Worm (Caenorhabditis elegans) whole organism, early embryonic: ENCODE measurements around the gene C55C3.4.

ENCODE experiments used
- B0310.2 ChIP-seq: sonication (generic microtip); optimal IDR thresholded peaks from 2 replicates; lab custom pipeline; 2016; ENCODE audit warnings: mild to moderate bottlenecking, missing genetic modification characterization, missing compliant biosample characterization
- F13C5.2 ChIP-seq: sonication (generic microtip); optimal IDR thresholded peaks from 2 replicates; lab custom pipeline; 2017; ENCODE audit warnings: mild to moderate bottlenecking, missing genetic modification characterization, inconsistent platforms, missing compliant biosample characterization
- aly-1 ChIP-seq: sonication (generic microtip); optimal IDR thresholded peaks from 2 replicates; lab custom pipeline; 2016; ENCODE audit warnings: missing genetic modification characterization, missing compliant biosample characterization
- ama-1 ChIP-seq: fragments of 150-350 bp; optimal IDR thresholded peaks from 2 replicates; lab custom pipeline; 2014
- ceh-13 ChIP-seq: fragments of 200-800 bp; sonication (Bioruptor generic); optimal IDR thresholded peaks from 2 replicates; lab custom pipeline; 2018; ENCODE audit warnings: mild to moderate bottlenecking, missing genetic modification characterization, missing compliant biosample characterization
- ceh-36 ChIP-seq: sonication (generic microtip); optimal IDR thresholded peaks from 2 replicates; lab custom pipeline; 2016; ENCODE audit warnings: missing genetic modification characterization, inconsistent platforms, missing compliant biosample characterization
- ets-7 ChIP-seq: sonication (generic microtip); optimal IDR thresholded peaks from 2 replicates; lab custom pipeline; 2016; ENCODE audit warnings: missing genotype, missing genetic modification characterization, missing compliant biosample characterization
- flt-1 ChIP-seq: fragments of 200-800 bp; sonication (Bioruptor generic); IDR thresholded peaks from 2 replicates; pipeline ENCODE4 v1.3.6; 2022; ENCODE audit warnings: missing genetic modification characterization, missing compliant biosample characterization
- hmbx-1 ChIP-seq: sonication (generic microtip); optimal IDR thresholded peaks from 2 replicates; lab custom pipeline; 2016; ENCODE audit warnings: mild to moderate bottlenecking, missing genetic modification characterization, missing compliant biosample characterization
- hmg-4 ChIP-seq: fragments of 200-800 bp; sonication (Bioruptor generic); optimal IDR thresholded peaks from 2 replicates; lab custom pipeline; 2018; ENCODE audit warnings: mild to moderate bottlenecking, missing genetic modification characterization, missing compliant biosample characterization
- hnd-1 ChIP-seq: sonication (generic microtip); optimal IDR thresholded peaks from 2 replicates; lab custom pipeline; 2016; ENCODE audit warnings: missing genetic modification characterization, missing compliant biosample characterization
- pes-1 ChIP-seq: fragments of 200-800 bp; sonication (Bioruptor generic); IDR thresholded peaks from 2 replicates; pipeline ENCODE4 v1.3.6; 2022; ENCODE audit warnings: missing genetic modification reagents, missing genetic modification characterization, missing compliant biosample characterization
- scrt-1 ChIP-seq: fragments of 200-800 bp; sonication (Bioruptor generic); IDR thresholded peaks from 2 replicates; pipeline ENCODE4 v1.3.6; 2022; ENCODE audit warnings: missing genetic modification characterization, missing compliant biosample characterization
- sea-1 ChIP-seq: fragments of 200-800 bp; sonication (Bioruptor generic); conservative IDR thresholded peaks from 2 replicates; pipeline ENCODE4 v1.3.6; 2022; ENCODE audit warnings: missing genetic modification characterization, missing compliant biosample characterization
- tbx-11 ChIP-seq: fragments of 200-800 bp; sonication (Bioruptor generic); IDR thresholded peaks from 2 replicates; pipeline ENCODE4 v1.3.6; 2022; ENCODE audit warnings: missing genetic modification characterization, missing compliant biosample characterization
- tbx-37 ChIP-seq: fragments of 200-800 bp; sonication (Bioruptor generic); conservative IDR thresholded peaks from 2 replicates; pipeline ENCODE4 v1.3.6; 2022; ENCODE audit warnings: missing genetic modification reagents, missing genetic modification characterization, missing compliant biosample characterization
- tra-4 ChIP-seq: sonication (generic microtip); optimal IDR thresholded peaks from 2 replicates; lab custom pipeline; 2017; ENCODE audit warnings: missing genetic modification characterization, missing compliant biosample characterization

The C55C3.4 gene

ce11 chrIV:5678044-5678443 is at the start of gene C55C3.4:
TSS of gene C55C3.4 (minus strand) at chrIV:5678144.
- TF ChIP-seq hmg-4 (GFP tag; lab: Kevin White, UChicago), result no peak
- no peak for TF ChIP-seq scrt-1
- no peak for TF ChIP-seq pes-1
- no peak for TF ChIP-seq tbx-37
- no peak for TF ChIP-seq F13C5.2 (tag; lab: Kevin White, UChicago)
- TF ChIP-seq ama-1 (lab: Kevin White, UChicago), result no peak
- no peak for TF ChIP-seq tbx-11 (GFP tag; lab: Robert Waterston, UW)
- no peak for TF ChIP-seq flt-1 (GFP tag; lab: Robert Waterston, UW)
- TF ChIP-seq ceh-13 (GFP tag; lab: Kevin White, UChicago), result no peak
- TF ChIP-seq ets-7 (tag; lab: Kevin White, UChicago), result no peak
- TF ChIP-seq ceh-36 (tag; lab: Kevin White, UChicago), result no peak
- no peak for TF ChIP-seq aly-1 (tag; lab: Kevin White, UChicago)
- no peak for TF ChIP-seq hnd-1
- no peak for TF ChIP-seq B0310.2 (tag; lab: Kevin White, UChicago)
- no peak for TF ChIP-seq sea-1 (GFP tag; lab: Robert Waterston, UW)
- no peak for TF ChIP-seq hmbx-1 (tag; lab: Kevin White, UChicago)
- TF ChIP-seq tra-4 (tag; lab: Kevin White, UChicago), result no peak

- no peak for TF ChIP-seq aly-1 (tag; lab: Kevin White, UChicago)
Observed at ce11 chrIV:5725300-5725699, 47.4 kb upstream of the C55C3.4 start, which contains the start of gene H35B03.1. TSS of gene H35B03.1 (plus strand) at chrIV:5725600.

ce11 chrIV:5723659-5724058 is 45.7 kb upstream of the C55C3.4 start:
- TF ChIP-seq hmg-4 (GFP tag; lab: Kevin White, UChicago), result no peak

ce11 chrIV:5715341-5716112 is 37.6 kb upstream of the C55C3.4 start:
- TF ChIP-seq pes-1 (no peak), F13C5.2 (tag; lab: Kevin White, UChicago) (no peak), hmbx-1 (tag; lab: Kevin White, UChicago) (no peak), aly-1 (tag; lab: Kevin White, UChicago) (no peak), tra-4 (tag; lab: Kevin White, UChicago) (no peak), tbx-11 (GFP tag; lab: Robert Waterston, UW) (no peak), sea-1 (GFP tag; lab: Robert Waterston, UW) (no peak), tbx-37 (no peak), flt-1 (GFP tag; lab: Robert Waterston, UW) (no peak)

DNA sequence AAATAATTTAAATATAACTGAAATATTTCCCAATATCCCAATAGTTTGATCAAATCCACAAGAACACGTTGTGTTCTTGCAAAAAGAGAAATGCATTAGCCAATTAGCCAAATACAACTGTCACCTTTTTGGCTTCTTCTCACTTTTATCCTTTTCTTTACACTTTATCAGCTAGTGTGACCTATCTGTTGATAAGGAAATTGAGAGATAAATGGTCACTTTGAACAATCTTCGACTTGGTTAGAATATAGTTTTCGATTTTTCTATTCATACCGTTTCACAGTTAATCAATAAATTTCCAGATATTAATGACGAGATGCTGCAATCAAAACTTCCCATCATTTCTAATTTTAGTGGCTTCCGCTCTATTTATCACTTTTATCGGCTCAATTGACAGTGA is 30.9 kb upstream of the C55C3.4 start, which contains the start of gene C55C3.1:
Gene C55C3.1, plus strand, starts transcription at position 301 of the 400 bp plus-strand sequence.
- no peak for TF ChIP-seq scrt-1
- no peak for TF ChIP-seq hmbx-1 (tag; lab: Kevin White, UChicago)
- TF ChIP-seq pes-1, result no peak
- no peak for TF ChIP-seq hmg-4 (GFP tag; lab: Kevin White, UChicago)
- TF ChIP-seq ceh-13 (GFP tag; lab: Kevin White, UChicago), result no peak
- TF ChIP-seq hnd-1, result no peak
- TF ChIP-seq tra-4 (tag; lab: Kevin White, UChicago), result no peak
- no peak for TF ChIP-seq ceh-36 (tag; lab: Kevin White, UChicago)
- no peak for TF ChIP-seq tbx-11 (GFP tag; lab: Robert Waterston, UW)
- TF ChIP-seq B0310.2 (tag; lab: Kevin White, UChicago), result no peak
- no peak for TF ChIP-seq tbx-37
- no peak for TF ChIP-seq ama-1 (lab: Kevin White, UChicago)
- TF ChIP-seq F13C5.2 (tag; lab: Kevin White, UChicago), result no peak
- TF ChIP-seq ets-7 (tag; lab: Kevin White, UChicago), result no peak
- no peak for TF ChIP-seq aly-1 (tag; lab: Kevin White, UChicago)
- TF ChIP-seq sea-1 (GFP tag; lab: Robert Waterston, UW), result no peak
- no peak for TF ChIP-seq flt-1 (GFP tag; lab: Robert Waterston, UW)

DNA sequence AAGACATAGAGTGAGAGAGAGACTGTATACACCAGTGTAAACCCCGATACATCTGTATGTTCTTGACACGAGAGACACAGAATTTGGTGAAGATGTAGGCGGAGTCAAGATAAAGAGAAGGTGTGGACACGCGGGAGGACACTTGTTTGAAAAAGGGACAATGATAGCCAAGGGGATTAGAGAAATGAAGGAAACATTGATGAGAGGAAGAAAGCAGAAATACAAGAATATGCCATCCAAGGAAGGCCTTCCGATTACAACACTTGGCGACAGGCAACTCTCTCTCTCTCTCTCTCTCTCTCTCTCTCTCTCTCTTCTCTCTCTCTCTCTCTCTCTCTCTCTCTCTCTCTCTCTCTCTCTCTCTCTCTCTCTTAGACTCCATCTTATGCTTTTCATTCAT is 28.7 kb upstream of the C55C3.4 start:
- TF ChIP-seq pes-1 (no peak), tbx-11 (GFP tag; lab: Robert Waterston, UW) (no peak), ceh-13 (GFP tag; lab: Kevin White, UChicago) (no peak), ama-1 (lab: Kevin White, UChicago) (no peak), F13C5.2 (tag; lab: Kevin White, UChicago) (no peak), hmg-4 (GFP tag; lab: Kevin White, UChicago) (no peak), ceh-36 (tag; lab: Kevin White, UChicago) (no peak), sea-1 (GFP tag; lab: Robert Waterston, UW) (no peak), hnd-1 (no peak), aly-1 (tag; lab: Kevin White, UChicago) (no peak), hmbx-1 (tag; lab: Kevin White, UChicago) (no peak)

- TF ChIP-seq aly-1 (tag; lab: Kevin White, UChicago) (no peak), ceh-36 (tag; lab: Kevin White, UChicago) (no peak), B0310.2 (tag; lab: Kevin White, UChicago) (no peak), hmg-4 (GFP tag; lab: Kevin White, UChicago) (no peak), F13C5.2 (tag; lab: Kevin White, UChicago) (no peak), ets-7 (tag; lab: Kevin White, UChicago) (no peak), sea-1 (GFP tag; lab: Robert Waterston, UW) (no peak), flt-1 (GFP tag; lab: Robert Waterston, UW) (no peak), tbx-11 (GFP tag; lab: Robert Waterston, UW) (no peak), ama-1 (lab: Kevin White, UChicago) (no peak), hnd-1 (no peak), ceh-13 (GFP tag; lab: Kevin White, UChicago) (no peak)
Observed at ce11 chrIV:5703917-5704316, 26.0 kb upstream of the C55C3.4 start.
